Worm (Caenorhabditis elegans) whole organism, young adult: ENCODE measurements around the gene atg-3.

Experiments
- B0261.1 ChIP-seq: sonication (generic microtip); optimal IDR thresholded peaks from 2 replicates; lab custom pipeline; 2016; ENCODE audit warnings: mild to moderate bottlenecking, missing genetic modification characterization, moderate library complexity, missing compliant biosample characterization
- D2030.7 ChIP-seq: fragments of 200-800 bp; sonication (Bioruptor generic); IDR thresholded peaks from 2 replicates; pipeline ENCODE4 v1.3.6; 2022; ENCODE audit warnings: missing genetic modification reagents, missing genetic modification characterization, missing compliant biosample characterization
- F10E7.11 ChIP-seq: sonication (generic microtip); optimal IDR thresholded peaks from 2 replicates; lab custom pipeline; 2017; ENCODE audit warnings: mild to moderate bottlenecking, missing genetic modification characterization, moderate library complexity, missing compliant biosample characterization
- F22D6.2 ChIP-seq: sonication (generic microtip); optimal IDR thresholded peaks from 2 replicates; lab custom pipeline; 2016; ENCODE audit warnings: mild to moderate bottlenecking, missing genetic modification characterization, missing compliant biosample characterization
- F33H1.4 ChIP-seq: fragments of 200-800 bp; sonication (Bioruptor generic); IDR thresholded peaks from 2 replicates; pipeline ENCODE4 v1.3.6; 2022; ENCODE audit warnings: missing genetic modification reagents, missing genetic modification characterization, missing compliant biosample characterization
- F39B2.1 ChIP-seq: fragments of 200-800 bp; sonication (Bioruptor generic); IDR thresholded peaks from 2 replicates; pipeline ENCODE4 v1.3.6; 2022; ENCODE audit warnings: missing genetic modification reagents, missing genetic modification characterization, missing compliant biosample characterization
- F49E8.2 ChIP-seq: sonication (generic microtip); optimal IDR thresholded peaks from 3 replicates; lab custom pipeline; 2017; ENCODE audit warnings: missing genetic modification characterization, mild to moderate bottlenecking, missing compliant biosample characterization, antibody characterized with exemption, moderate library complexity; ENCODE audit not compliant: insufficient read depth
- K11D2.4 ChIP-seq: fragments of 200-800 bp; sonication (Bioruptor generic); IDR thresholded peaks from 2 replicates; pipeline ENCODE4 v1.3.6; 2022; ENCODE audit warnings: missing genetic modification reagents, missing genetic modification characterization, missing compliant biosample characterization
- T07F8.4 ChIP-seq: sonication (generic microtip); optimal IDR thresholded peaks from 2 replicates; lab custom pipeline; 2016; ENCODE audit warnings: mild to moderate bottlenecking, missing genetic modification characterization, moderate library complexity, missing compliant biosample characterization
- Y53F4B.3 ChIP-seq: fragments of 200-800 bp; sonication (Bioruptor generic); IDR thresholded peaks from 2 replicates; pipeline ENCODE4 v1.3.6; 2022; ENCODE audit warnings: missing genetic modification reagents, missing genetic modification characterization, missing compliant biosample characterization
- athp-1 ChIP-seq: sonication (generic microtip); optimal IDR thresholded peaks from 2 replicates; lab custom pipeline; 2017; ENCODE audit warnings: mild to moderate bottlenecking, missing genetic modification characterization, missing compliant biosample characterization
- attf-3 ChIP-seq: fragments of 200-800 bp; sonication (Bioruptor generic); conservative IDR thresholded peaks from 2 replicates; pipeline ENCODE4 v1.3.6; 2022; ENCODE audit warnings: missing genetic modification reagents, missing genetic modification characterization, missing compliant biosample characterization
- bed-1 ChIP-seq: fragments of 200-800 bp; sonication (Bioruptor generic); IDR thresholded peaks from 2 replicates; pipeline ENCODE4 v1.3.6; 2022; ENCODE audit warnings: missing genetic modification reagents, missing genetic modification characterization, missing compliant biosample characterization
- cebp-1 ChIP-seq, 2 experiments: fragments of 200-800 bp in 1 of 2; sonication (Bioruptor generic) in 1 of 2; sonication (generic microtip) in 1 of 2; IDR thresholded peaks in 1 of 2; optimal IDR thresholded peaks in 1 of 2; 2 replicates each; pipeline versions ENCODE4 v1.3.6 to Lab custom; 2017 to 2022; ENCODE audit warnings: missing compliant biosample characterization in 2 of 2, missing genetic modification characterization in 2 of 2, mild to moderate bottlenecking in 1 of 2, missing genetic modification reagents in 1 of 2, moderate library complexity in 1 of 2
- ceh-100 ChIP-seq: fragments of 200-800 bp; sonication (Bioruptor generic); IDR thresholded peaks from 2 replicates; pipeline ENCODE4 v1.3.6; 2022; ENCODE audit warnings: missing genetic modification reagents, missing genetic modification characterization, missing compliant biosample characterization
- ceh-58 ChIP-seq: fragments of 200-800 bp; sonication (Bioruptor generic); IDR thresholded peaks from 2 replicates; pipeline ENCODE4 v1.3.6; 2022; ENCODE audit warnings: missing genetic modification characterization, missing compliant biosample characterization
- dpl-1 ChIP-seq: fragments of 150-350 bp; optimal IDR thresholded peaks from 2 replicates; lab custom pipeline; 2014; ENCODE audit warnings: missing biosample characterization, missing genetic modification reagents, missing genetic modification characterization
- efl-1 ChIP-seq: fragments of 150-350 bp; optimal IDR thresholded peaks from 2 replicates; lab custom pipeline; 2014; ENCODE audit warnings: missing biosample characterization, missing genetic modification reagents, missing genetic modification characterization
- egl-18 ChIP-seq: fragments of 200-800 bp; sonication (Bioruptor generic); IDR thresholded peaks from 2 replicates; pipeline ENCODE4 v1.3.6; 2022; ENCODE audit warnings: missing genetic modification reagents, missing genetic modification characterization, missing compliant biosample characterization
- ets-4 ChIP-seq: fragments of 200-800 bp; sonication (Bioruptor generic); optimal IDR thresholded peaks from 2 replicates; lab custom pipeline; 2018; ENCODE audit warnings: mild to moderate bottlenecking, missing genetic modification characterization, missing compliant biosample characterization
- him-1 ChIP-seq: sonication (generic microtip); optimal IDR thresholded peaks from 2 replicates; lab custom pipeline; 2016; ENCODE audit warnings: missing genotype, missing genetic modification reagents, missing genetic modification characterization, missing compliant biosample characterization
- hlh-26 ChIP-seq: fragments of 200-800 bp; sonication (Bioruptor generic); conservative IDR thresholded peaks from 2 replicates; pipeline ENCODE4 v1.3.6; 2022; ENCODE audit warnings: missing genetic modification reagents, missing genetic modification characterization, missing compliant biosample characterization
- hmg-1.2 ChIP-seq: fragments of 200-800 bp; sonication (Bioruptor generic); IDR thresholded peaks from 2 replicates; pipeline ENCODE4 v1.3.6; 2022; ENCODE audit warnings: missing genetic modification reagents, missing genetic modification characterization, missing compliant biosample characterization
- hrde-1 ChIP-seq: sonication (generic microtip); optimal IDR thresholded peaks from 2 replicates; lab custom pipeline; 2016; ENCODE audit warnings: missing genetic modification characterization, mild to moderate bottlenecking, missing compliant biosample characterization, moderate library complexity, missing genotype, missing genetic modification reagents, borderline replicate concordance
- hsf-1 ChIP-seq: fragments of 200-800 bp; sonication (Bioruptor generic); IDR thresholded peaks from 2 replicates; pipeline ENCODE4 v1.3.6; 2022; ENCODE audit warnings: missing genetic modification reagents, missing genetic modification characterization, missing compliant biosample characterization
- lin-35 ChIP-seq, 3 experiments: fragments of 150-350 bp in 2 of 3; sonication (generic microtip) in 1 of 3; optimal IDR thresholded peaks; 2 replicates each; lab custom pipeline; 2014 to 2018; ENCODE audit warnings: missing biosample characterization in 3 of 3, missing genetic modification characterization in 3 of 3, missing genetic modification reagents in 3 of 3
- lin-54 ChIP-seq: fragments of 200-800 bp; sonication (Bioruptor generic); optimal IDR thresholded peaks from 2 replicates; lab custom pipeline; 2018; ENCODE audit warnings: mild to moderate bottlenecking, missing genetic modification characterization, missing compliant biosample characterization
- madf-3 ChIP-seq: fragments of 200-800 bp; sonication (Bioruptor generic); IDR thresholded peaks from 2 replicates; pipeline ENCODE4 v1.3.6; 2022; ENCODE audit warnings: missing genetic modification reagents, missing genetic modification characterization, missing compliant biosample characterization
- madf-6 ChIP-seq: fragments of 200-800 bp; sonication (Bioruptor generic); IDR thresholded peaks from 2 replicates; pipeline ENCODE4 v1.3.6; 2022; ENCODE audit warnings: missing genetic modification reagents, missing genetic modification characterization, missing compliant biosample characterization
- madf-8 ChIP-seq: fragments of 200-800 bp; sonication (Bioruptor generic); conservative IDR thresholded peaks from 2 replicates; pipeline ENCODE4 v1.3.6; 2022; ENCODE audit warnings: missing genetic modification reagents, missing genetic modification characterization, missing compliant biosample characterization
- mcd-1 ChIP-seq: fragments of 200-800 bp; sonication (Bioruptor generic); IDR thresholded peaks from 2 replicates; pipeline ENCODE4 v1.3.6; 2022; ENCODE audit warnings: missing genetic modification reagents, missing genetic modification characterization, missing compliant biosample characterization
- mel-28 ChIP-seq: sonication (generic microtip); optimal IDR thresholded peaks from 2 replicates; lab custom pipeline; 2016; ENCODE audit warnings: borderline replicate concordance, mild to moderate bottlenecking, missing genetic modification characterization, missing compliant biosample characterization
- nhr-27 ChIP-seq: fragments of 200-800 bp; sonication (Bioruptor generic); optimal IDR thresholded peaks from 2 replicates; lab custom pipeline; 2018; ENCODE audit warnings: mild to moderate bottlenecking, missing genetic modification characterization, moderate library complexity, missing compliant biosample characterization
- nhr-80 ChIP-seq: sonication (generic microtip); optimal IDR thresholded peaks from 2 replicates; lab custom pipeline; 2016; ENCODE audit warnings: missing genetic modification characterization, missing compliant biosample characterization
- nhr-90 ChIP-seq: sonication (generic microtip); optimal IDR thresholded peaks from 2 replicates; lab custom pipeline; 2016; ENCODE audit warnings: missing genotype, mild to moderate bottlenecking, missing genetic modification characterization, missing compliant biosample characterization
- pbrm-1 ChIP-seq: fragments of 200-800 bp; sonication (Bioruptor generic); IDR thresholded peaks from 2 replicates; pipeline ENCODE4 v1.3.6; 2022; ENCODE audit warnings: missing genetic modification reagents, missing genetic modification characterization, missing compliant biosample characterization
- repo-1 ChIP-seq: sonication (generic microtip); optimal IDR thresholded peaks from 2 replicates; lab custom pipeline; 2017; ENCODE audit warnings: mild to moderate bottlenecking, missing genetic modification characterization, missing compliant biosample characterization
- snpc-1.1 ChIP-seq: sonication (generic microtip); optimal IDR thresholded peaks from 2 replicates; lab custom pipeline; 2017; ENCODE audit warnings: missing genetic modification characterization, mild to moderate bottlenecking, missing compliant biosample characterization, antibody characterized with exemption, moderate library complexity, missing genotype, missing genetic modification reagents; ENCODE audit not compliant: insufficient read depth
- snpc-3.4 ChIP-seq: sonication (generic microtip); optimal IDR thresholded peaks from 2 replicates; lab custom pipeline; 2017; ENCODE audit warnings: missing genetic modification characterization, mild to moderate bottlenecking, missing compliant biosample characterization, antibody characterized with exemption, moderate library complexity, missing genotype, missing genetic modification reagents
- tbp1 ChIP-seq: fragments of 200-800 bp; sonication (Bioruptor generic); optimal IDR thresholded peaks from 2 replicates; lab custom pipeline; 2018; ENCODE audit warnings: mild to moderate bottlenecking, missing genetic modification characterization, missing compliant biosample characterization
- ztf-3 ChIP-seq: fragments of 200-800 bp; sonication (Bioruptor generic); optimal IDR thresholded peaks from 2 replicates; lab custom pipeline; 2018; ENCODE audit warnings: mild to moderate bottlenecking, missing genetic modification characterization, missing compliant biosample characterization

Gene atg-3

ce11 chrIV:991647-992400 is 18.5 kb upstream of the atg-3 start, which contains the start of gene lep-2:
TSS of gene lep-2 (plus strand) at chrIV:992283.
- TF ChIP-seq hlh-26 (no peak), F49E8.2 (tag; lab: Kevin White, UChicago) (peak; percentile 8), efl-1 (peak; percentile 64), mcd-1 (GFP tag; lab: Robert Waterston, UW) (peak; percentile 96), Y53F4B.3 (GFP tag; lab: Robert Waterston, UW) (no peak), lin-54 (GFP tag; lab: Kevin White, UChicago) (peak; percentile 74), pbrm-1 (no peak), D2030.7 (GFP tag; lab: Robert Waterston, UW) (peak; percentile 35; the same call in 1 of the 2 replicates), him-1 (tag; lab: Kevin White, UChicago) (peak; percentile 0), mel-28 (tag; lab: Kevin White, UChicago) (no peak), attf-3 (GFP tag; lab: Robert Waterston, UW) (peak; percentile 49; the same call in 1 of the 2 replicates), repo-1 (tag; lab: Kevin White, UChicago) (no peak), madf-6 (peak; percentile 15; the same call in 1 of the 2 replicates), dpl-1 (GFP tag; lab: Kevin White, UChicago) (peak; percentile 45), madf-3 (no peak), ceh-100 (GFP tag; lab: Robert Waterston, UW) (no peak), lin-35 (GFP tag; optimal IDR thresholded peaks at IDR 0.05; lab: Kevin White, UChicago) (peak in 1 of 3 experiments; percentile 30), snpc-3.4 (tag; lab: Kevin White, UChicago) (peak; percentile 15), F33H1.4 (GFP tag; lab: Robert Waterston, UW) (peak; percentile 25; the same call in 1 of the 2 replicates), hrde-1 (peak; percentile 64), K11D2.4 (GFP tag; lab: Robert Waterston, UW) (no peak)
- TF ChIP-seq, all 124 proteins: peak for 13

ce11 chrIV:998914-999313 is 11.4 kb upstream of the atg-3 start, which contains the start of gene Y55F3AM.5:
TSS of gene Y55F3AM.5 (plus strand) at chrIV:999214.
- TF ChIP-seq egl-18 (GFP tag; lab: Robert Waterston, UW) (no peak), ets-4 (no peak), bed-1 (GFP tag; lab: Robert Waterston, UW) (no peak), cebp-1 (GFP tag; IDR thresholded peaks at IDR 0.05; lab: Robert Waterston, UW) (no peak), cebp-1 (tag; optimal IDR thresholded peaks at IDR 0.05; lab: Kevin White, UChicago) (peak; percentile 48), snpc-1.1 (tag; lab: Kevin White, UChicago) (no peak), T07F8.4 (tag; lab: Kevin White, UChicago) (no peak)
- TF ChIP-seq, all 124 proteins: peak for 1

- TF ChIP-seq B0261.1 (no peak), F22D6.2 (tag; lab: Kevin White, UChicago) (no peak), egl-18 (GFP tag; lab: Robert Waterston, UW) (no peak), nhr-27 (tag; lab: Kevin White, UChicago) (no peak), hmg-1.2 (GFP tag; lab: Robert Waterston, UW) (no peak), ceh-58 (GFP tag; lab: Robert Waterston, UW) (no peak), ztf-3 (no peak), nhr-90 (no peak), F39B2.1 (GFP tag; lab: Robert Waterston, UW) (no peak), snpc-1.1 (tag; lab: Kevin White, UChicago) (no peak), F10E7.11 (tag; lab: Kevin White, UChicago) (no peak), nhr-80 (tag; lab: Kevin White, UChicago) (no peak), hsf-1 (GFP tag; lab: Robert Waterston, UW) (no peak), athp-1 (tag; lab: Kevin White, UChicago) (no peak), madf-8 (GFP tag; lab: Robert Waterston, UW) (no peak), tbp1 (GFP tag; lab: Kevin White, UChicago) (no peak)
Observed at ce11 chrIV:999675-1000074, 10.6 kb upstream of the atg-3 start.
